Fruit fly (Drosophila melanogaster) whole organism, embryonic: Measurements from ENCODE around the gene CG43895.

ENCODE experiments used
- BEAF-32 ChIP-seq: fragments of 200-800 bp; sonication (Bioruptor generic); optimal IDR thresholded peaks from 3 replicates; lab custom pipeline; 2017; ENCODE audit warnings: missing biosample characterization, missing genetic modification characterization, mild to moderate bottlenecking, moderate library complexity, missing genetic modification reagents
- CG11504 ChIP-seq: fragments of 200-800 bp; sonication (Bioruptor generic); optimal IDR thresholded peaks from 3 replicates; lab custom pipeline; 2019; ENCODE audit warnings: missing biosample characterization, mild to moderate bottlenecking, missing genetic modification characterization, moderate library complexity
- CG11696 ChIP-seq: fragments of 200-800 bp; sonication (Bioruptor generic); IDR thresholded peaks from 2 replicates; pipeline ENCODE4 v1.3.6; 2022; ENCODE audit warnings: missing biosample characterization, missing genetic modification characterization
- CG13287 ChIP-seq: fragments of 200-800 bp; sonication (Bioruptor generic); IDR thresholded peaks from 2 replicates; pipeline ENCODE4 v1.3.6; 2022; ENCODE audit warnings: missing biosample characterization, missing genetic modification characterization; ENCODE audit not compliant: partially characterized antibody
- CG13624 ChIP-seq: fragments of 200-800 bp; sonication (Bioruptor generic); optimal IDR thresholded peaks from 2 replicates; lab custom pipeline; 2016; ENCODE audit warnings: missing biosample characterization, missing genetic modification characterization
- CG15479 ChIP-seq: fragments of 200-800 bp; sonication (Bioruptor generic); optimal IDR thresholded peaks from 3 replicates; lab custom pipeline; 2019; ENCODE audit warnings: missing biosample characterization, mild to moderate bottlenecking, missing genetic modification characterization, moderate library complexity
- CG1603 ChIP-seq: fragments of 200-800 bp; sonication (Bioruptor generic); optimal IDR thresholded peaks from 2 replicates; lab custom pipeline; 2019; ENCODE audit warnings: missing biosample characterization, mild to moderate bottlenecking, missing genetic modification characterization, moderate library complexity
- CG17328 ChIP-seq: fragments of 200-800 bp; sonication (Bioruptor generic); IDR thresholded peaks from 2 replicates; pipeline ENCODE4 v1.3.6; 2022; ENCODE audit warnings: missing biosample characterization, missing genetic modification characterization
- CG2199 ChIP-seq: fragments of 200-800 bp; sonication (Bioruptor generic); IDR thresholded peaks from 3 replicates; pipeline ENCODE4 v1.3.6; 2022; ENCODE audit warnings: missing biosample characterization, missing genetic modification characterization
- CG30431 ChIP-seq: fragments of 200-800 bp; sonication (Bioruptor generic); optimal IDR thresholded peaks from 2 replicates; lab custom pipeline; 2017; ENCODE audit warnings: missing biosample characterization, missing genetic modification characterization
- CG3065 ChIP-seq: fragments of 200-800 bp; sonication (Bioruptor generic); optimal IDR thresholded peaks from 2 replicates; lab custom pipeline; 2016; ENCODE audit warnings: missing biosample characterization, missing genetic modification characterization
- CG31224 ChIP-seq: fragments of 200-800 bp; sonication (Bioruptor generic); IDR thresholded peaks from 2 replicates; pipeline ENCODE4 v1.3.6; 2022; ENCODE audit warnings: missing biosample characterization, missing genetic modification characterization
- CG3163 ChIP-seq: fragments of 200-800 bp; sonication (Bioruptor generic); optimal IDR thresholded peaks from 3 replicates; lab custom pipeline; 2016; ENCODE audit warnings: missing biosample characterization, missing genetic modification characterization
- CG3281 ChIP-seq: fragments of 200-800 bp; sonication (Bioruptor generic); optimal IDR thresholded peaks from 3 replicates; lab custom pipeline; 2017; ENCODE audit warnings: missing biosample characterization, mild to moderate bottlenecking, missing genetic modification characterization
- CG6854 ChIP-seq: fragments of 200-800 bp; sonication (Bioruptor generic); optimal IDR thresholded peaks from 3 replicates; lab custom pipeline; 2017; ENCODE audit warnings: missing biosample characterization, mild to moderate bottlenecking, missing genetic modification characterization
- CG7928 ChIP-seq: fragments of 200-800 bp; sonication (Bioruptor generic); optimal IDR thresholded peaks from 2 replicates; lab custom pipeline; 2017; ENCODE audit warnings: missing biosample characterization, mild to moderate bottlenecking, missing genetic modification characterization
- CG7963 ChIP-seq: fragments of 200-800 bp; sonication (Bioruptor generic); IDR thresholded peaks from 3 replicates; pipeline ENCODE4 v1.3.6; 2022; ENCODE audit warnings: missing biosample characterization, missing genetic modification characterization; ENCODE audit not compliant: partially characterized antibody
- CG9817 ChIP-seq: fragments of 200-800 bp; sonication (Bioruptor generic); optimal IDR thresholded peaks from 2 replicates; lab custom pipeline; 2018; ENCODE audit warnings: missing biosample characterization, mild to moderate bottlenecking, missing genetic modification characterization, moderate library complexity
- Chrac-16 ChIP-seq: fragments of 200-800 bp; sonication (Bioruptor generic); optimal IDR thresholded peaks from 3 replicates; lab custom pipeline; 2016; ENCODE audit warnings: missing biosample characterization, missing genetic modification characterization
- D19B ChIP-seq: fragments of 200-800 bp; sonication (Bioruptor generic); optimal IDR thresholded peaks from 2 replicates; lab custom pipeline; 2017; ENCODE audit warnings: missing biosample characterization, mild to moderate bottlenecking, missing genetic modification characterization
- Dp ChIP-seq: fragments of 200-800 bp; sonication (Bioruptor generic); optimal IDR thresholded peaks from 2 replicates; lab custom pipeline; 2018; ENCODE audit warnings: missing biosample characterization, mild to moderate bottlenecking, missing genetic modification characterization, moderate library complexity
- Drgx ChIP-seq: fragments of 200-800 bp; sonication (Bioruptor generic); IDR thresholded peaks from 2 replicates; pipeline ENCODE4 v1.3.6; 2022; ENCODE audit warnings: missing biosample characterization, missing genetic modification characterization
- E2f2 ChIP-seq: fragments of 200-800 bp; sonication (Bioruptor generic); IDR thresholded peaks from 2 replicates; pipeline ENCODE4 v1.3.6; 2022; ENCODE audit warnings: missing biosample characterization, missing genetic modification characterization
- Eip74EF ChIP-seq, 2 experiments: fragments of 200-800 bp in 1 of 2; fragments of >200 bp in 1 of 2; sonication (Bioruptor generic) in 1 of 2; optimal IDR thresholded peaks; 2 replicates each; lab custom pipeline; 2017 to 2019; ENCODE audit warnings: missing biosample characterization in 2 of 2, missing genetic modification characterization in 2 of 2, mild to moderate bottlenecking in 1 of 2, moderate library complexity in 1 of 2
- Fer1 ChIP-seq: fragments of 200-800 bp; sonication (Bioruptor generic); optimal IDR thresholded peaks from 2 replicates; lab custom pipeline; 2017; ENCODE audit warnings: missing biosample characterization, mild to moderate bottlenecking, missing genetic modification characterization
- Jarid2 ChIP-seq: fragments of 200-800 bp; sonication (Bioruptor generic); optimal IDR thresholded peaks from 3 replicates; lab custom pipeline; 2017; ENCODE audit warnings: mild to moderate bottlenecking, missing biosample characterization, missing genetic modification reagents, missing genetic modification characterization
- Med ChIP-seq: fragments of 200-800 bp; sonication (Bioruptor generic); peaks from one replicate; lab custom pipeline; 2016; ENCODE audit warnings: missing biosample characterization, missing genetic modification characterization, mild to moderate bottlenecking, inconsistent platforms, moderate library complexity
- Nf-YB ChIP-seq: fragments of 200-800 bp; sonication (Bioruptor generic); optimal IDR thresholded peaks from 3 replicates; lab custom pipeline; 2019; ENCODE audit warnings: missing biosample characterization, mild to moderate bottlenecking, missing genetic modification characterization, moderate library complexity
- Nf-YC ChIP-seq: fragments of 200-800 bp; optimal IDR thresholded peaks from 3 replicates; lab custom pipeline; 2019; ENCODE audit warnings: missing biosample characterization, mild to moderate bottlenecking, missing genetic modification characterization, moderate library complexity
- Opbp ChIP-seq: fragments of 200-800 bp; sonication (Bioruptor generic); IDR thresholded peaks from 3 replicates; pipeline ENCODE4 v1.3.6; 2022; ENCODE audit warnings: missing biosample characterization, missing genetic modification characterization; ENCODE audit not compliant: partially characterized antibody
- Six4 ChIP-seq: fragments of 200-800 bp; sonication (Bioruptor generic); optimal IDR thresholded peaks from 2 replicates; lab custom pipeline; 2016; ENCODE audit warnings: missing biosample characterization, missing genetic modification characterization
- Trl ChIP-seq, 3 experiments: fragments of >200 bp in 2 of 3; fragments of 200-800 bp in 1 of 3; sonication (Bioruptor generic) in 1 of 3; optimal IDR thresholded peaks; 2 replicates in 1 of 3; 3 replicates in 2 of 3; lab custom pipeline; 2016 to 2017; ENCODE audit warnings: missing biosample characterization in 1 of 3, missing genetic modification characterization in 1 of 3
- amos ChIP-seq: fragments of 200-800 bp; sonication (Bioruptor generic); IDR thresholded peaks from 2 replicates; pipeline ENCODE4 v1.3.6; 2022; ENCODE audit warnings: missing biosample characterization, missing genetic modification characterization; ENCODE audit not compliant: partially characterized antibody
- cas ChIP-seq: fragments of 200-800 bp; sonication (Bioruptor generic); IDR thresholded peaks from 2 replicates; pipeline ENCODE4 v1.3.6; 2022; ENCODE audit warnings: missing biosample characterization, missing genetic modification characterization
- chm ChIP-seq: fragments of 200-800 bp; sonication (Bioruptor generic); IDR thresholded peaks from 2 replicates; pipeline ENCODE4 v1.3.6; 2022; ENCODE audit warnings: missing biosample characterization, missing genetic modification characterization
- ci ChIP-seq: fragments of 200-800 bp; sonication (Bioruptor generic); IDR thresholded peaks from 3 replicates; pipeline ENCODE4 v1.3.6; 2022; ENCODE audit warnings: missing biosample characterization, missing genetic modification characterization
- da ChIP-seq: fragments of 200-800 bp; sonication (Bioruptor generic); optimal IDR thresholded peaks from 2 replicates; lab custom pipeline; 2016; ENCODE audit warnings: missing biosample characterization, missing genetic modification characterization
- emc ChIP-seq: fragments of 200-800 bp; sonication (Bioruptor generic); optimal IDR thresholded peaks from 2 replicates; lab custom pipeline; 2016; ENCODE audit warnings: missing biosample characterization, missing genetic modification characterization
- eve ChIP-seq, 2 experiments: fragments of >200 bp; optimal IDR thresholded peaks; 2 replicates each; lab custom pipeline; 2017; ENCODE audit warnings: missing biosample characterization in 2 of 2, missing genetic modification characterization in 2 of 2
- gro ChIP-seq: fragments of 200-800 bp; sonication (Bioruptor generic); optimal IDR thresholded peaks from 2 replicates; lab custom pipeline; 2016; ENCODE audit warnings: missing biosample characterization, missing genetic modification characterization
- otp ChIP-seq: fragments of 200-800 bp; sonication (Bioruptor generic); IDR thresholded peaks from 3 replicates; pipeline ENCODE4, ENCODE4 v1.3.6; 2022; ENCODE audit warnings: missing biosample characterization, missing genetic modification characterization
- phol ChIP-seq: fragments of 200-800 bp; sonication (Bioruptor generic); optimal IDR thresholded peaks from 3 replicates; lab custom pipeline; 2018; ENCODE audit warnings: missing biosample characterization, mild to moderate bottlenecking, missing genetic modification characterization, moderate library complexity
- pzg ChIP-seq: fragments of 200-800 bp; sonication (Bioruptor generic); optimal IDR thresholded peaks from 3 replicates; lab custom pipeline; 2018; ENCODE audit warnings: missing biosample characterization, mild to moderate bottlenecking, missing genetic modification characterization, moderate library complexity
- scrt ChIP-seq: fragments of 200-800 bp; sonication (Bioruptor generic); optimal IDR thresholded peaks from 2 replicates; lab custom pipeline; 2018; ENCODE audit warnings: missing biosample characterization, mild to moderate bottlenecking, missing genetic modification characterization, moderate library complexity
- sens ChIP-seq: fragments of 200-800 bp; sonication (Bioruptor generic); peaks from one replicate; lab custom pipeline; 2016; ENCODE audit warnings: missing biosample characterization, missing genetic modification characterization
- trem ChIP-seq: fragments of 200-800 bp; optimal IDR thresholded peaks from 3 replicates; lab custom pipeline; 2019; ENCODE audit warnings: missing biosample characterization, mild to moderate bottlenecking, missing genetic modification characterization, moderate library complexity
- tup ChIP-seq: fragments of 200-800 bp; sonication (Bioruptor generic); optimal IDR thresholded peaks from 2 replicates; lab custom pipeline; 2016; ENCODE audit warnings: missing biosample characterization, mild to moderate bottlenecking, missing genetic modification characterization, moderate library complexity
- vfl ChIP-seq: fragments of 200-800 bp; sonication (Bioruptor generic); optimal IDR thresholded peaks from 2 replicates; lab custom pipeline; 2016; ENCODE audit warnings: missing biosample characterization, missing genetic modification characterization

CG43895 gene

dm6 chr3L:21773855-21774254 lies 39.6 kb downstream of the CG43895 start (continued):
- TF ChIP-seq CG7963 (GFP tag; lab: Robert Waterston, UW) (no peak), Fer1 (GFP tag; lab: Kevin White, UChicago) (no peak), CG30431 (GFP tag; lab: Kevin White, UChicago) (no peak), E2f2 (GFP tag; lab: Robert Waterston, UW) (peak; percentile 99), CG11504 (tag; lab: Kevin White, UChicago) (peak; percentile 65), Dp (GFP tag; lab: Kevin White, UChicago) (peak; percentile 98), sens (peak; percentile 70), da (GFP tag; lab: Kevin White, UChicago) (no peak), trem (tag; lab: Kevin White, UChicago) (peak; percentile 16), pzg (GFP tag; lab: Kevin White, UChicago) (peak; percentile 47), CG1603 (tag; lab: Kevin White, UChicago) (peak; percentile 35), BEAF-32 (peak; percentile 43), amos (GFP tag; lab: Robert Waterston, UW) (peak; percentile 25; the same call in 1 of the 2 replicates), otp (GFP tag; lab: Robert Waterston, UW) (no peak)

dm6 chr3L:21770328-21770727 lies 43.2 kb downstream of the CG43895 start, which contains the start of gene Syn1:
Gene Syn1 (minus strand): TSS chr3L:21770534.
- TF ChIP-seq Med (peak; percentile 84), ci (GFP tag; lab: Robert Waterston, UW) (0 out of 3 replicates have a peak, but pooled peaks have one; percentile 7), CG11696 (GFP tag; lab: Robert Waterston, UW) (no peak), Eip74EF (GFP tag; optimal IDR thresholded peaks at IDR 0.05; lab: Kevin White, UChicago) (peak in 1 of 2 experiments; percentile 49), CG6854 (GFP tag; lab: Kevin White, UChicago) (peak; percentile 15), scrt (GFP tag; lab: Kevin White, UChicago) (peak; percentile 9), CG11504 (tag; lab: Kevin White, UChicago) (peak; percentile 99), sens (peak; percentile 69), Chrac-16 (GFP tag; lab: Kevin White, UChicago) (no peak), D19B (GFP tag; lab: Kevin White, UChicago) (no peak), tup (no peak), CG13624 (GFP tag; lab: Kevin White, UChicago) (peak; percentile 13), CG9817 (tag; lab: Kevin White, UChicago) (no peak), CG7928 (GFP tag; lab: Kevin White, UChicago) (peak; percentile 9), Nf-YB (peak; percentile 28), CG13287 (GFP tag; lab: Robert Waterston, UW) (0 out of 2 replicates have a peak, but pooled peaks have one; percentile 25), emc (GFP tag; lab: Kevin White, UChicago) (no peak), cas (GFP tag; lab: Robert Waterston, UW) (no peak), Nf-YC (peak; percentile 14), CG2199 (peak; percentile 27; the same call in 1 of the 3 replicates), Drgx (GFP tag; lab: Robert Waterston, UW) (0 out of 2 replicates have a peak, but pooled peaks have one; percentile 8), eve (GFP tag; optimal IDR thresholded peaks at IDR 0.05; lab: Kevin White, UChicago) (peak in 1 of 2 experiments; percentile 22), phol (tag; lab: Kevin White, UChicago) (no peak), chm (no peak), vfl (GFP tag; lab: Kevin White, UChicago) (no peak), Jarid2 (GFP tag; lab: Kevin White, UChicago) (peak; percentile 67), CG15479 (GFP tag; lab: Kevin White, UChicago) (no peak), CG3281 (peak; percentile 35), CG31224 (GFP tag; lab: Robert Waterston, UW) (no peak), gro (GFP tag; lab: Kevin White, UChicago) (peak; percentile 7), Six4 (GFP tag; lab: Kevin White, UChicago) (no peak), CG3065 (GFP tag; lab: Kevin White, UChicago) (no peak), Trl (optimal IDR thresholded peaks at IDR 0.05; lab: Kevin White, UChicago) (peak; percentile 67 to 76), Trl (GFP tag; optimal IDR thresholded peaks at IDR 0.05; lab: Kevin White, UChicago) (no peak), Opbp (GFP tag; lab: Robert Waterston, UW) (0 out of 3 replicates have a peak, but pooled peaks have one; percentile 10), CG17328 (GFP tag; lab: Robert Waterston, UW) (0 out of 2 replicates have a peak, but pooled peaks have one; percentile 13), CG3163 (GFP tag; lab: Kevin White, UChicago) (no peak)
